Worm (Caenorhabditis elegans): ENCODE results near the gene ins-11.

Gene ins-11

ce11 chrII:5582309-5582708, 25.8 kb downstream of the ins-11 start, which contains the start of gene T25E4.2:
Gene T25E4.2, minus strand, starts transcription at chrII:5582409.
- TF ChIP-seq ama-1 (optimal IDR thresholded peaks at IDR 0.05) (no peak), hpl-2 (GFP tag; optimal IDR thresholded peaks at IDR 0.05) (no peak), pqm-1 (tag; optimal IDR thresholded peaks at IDR 0.05) (no peak)

ce11 chrII:5585788-5586187, 29.3 kb downstream of the ins-11 start, which contains the start of gene lys-8:
Gene lys-8, plus strand, starts transcription at chrII:5586178.
- TF ChIP-seq efl-1 (optimal IDR thresholded peaks at IDR 0.05) (no peak), efl-1 (GFP tag; optimal IDR thresholded peaks at IDR 0.05 in 1 of 2) (no peak), nhr-11 (tag; optimal IDR thresholded peaks at IDR 0.05) (no peak), sup-37 (GFP tag; optimal IDR thresholded peaks at IDR 0.05) (no peak), lir-3 (tag; optimal IDR thresholded peaks at IDR 0.05; ENCODE audit: poor library complexity) (no peak), hpl-2 (GFP tag; optimal IDR thresholded peaks at IDR 0.05) (no peak), ets-5 (GFP tag; IDR thresholded peaks at IDR 0.05) (no peak), vab-15 (tag; optimal IDR thresholded peaks at IDR 0.05) (no peak), efl-3 (GFP tag; optimal IDR thresholded peaks at IDR 0.05) (no peak), C34B4.2 (tag; optimal IDR thresholded peaks at IDR 0.05) (no peak), lin-14 (GFP tag; optimal IDR thresholded peaks at IDR 0.05) (peak; percentile 35), nhr-20 (tag; optimal IDR thresholded peaks at IDR 0.05) (peak; percentile 28), ceh-82 (tag; optimal IDR thresholded peaks at IDR 0.05) (no peak), lin-35 (GFP tag; optimal IDR thresholded peaks at IDR 0.05) (peak in 1 of 2 experiments; percentile 25), elt-2 (tag; optimal IDR thresholded peaks at IDR 0.05) (peak; percentile 99), C16A3.4 (tag; optimal IDR thresholded peaks at IDR 0.05) (no peak), mep-1 (tag; optimal IDR thresholded peaks at IDR 0.05) (no peak), nhr-47 (tag; optimal IDR thresholded peaks at IDR 0.05) (no peak), nhr-76 (tag; optimal IDR thresholded peaks at IDR 0.05) (no peak), pqm-1 (tag; optimal IDR thresholded peaks at IDR 0.05) (peak; percentile 92), grh-1 (GFP tag; IDR thresholded peaks at IDR 0.05) (no peak), ztf-4 (tag; optimal IDR thresholded peaks at IDR 0.05) (no peak), jun-1 (tag; optimal IDR thresholded peaks at IDR 0.05) (peak; percentile 13), xbp-1 (tag; optimal IDR thresholded peaks at IDR 0.05) (no peak), snpc-4 (tag; optimal IDR thresholded peaks at IDR 0.05) (no peak), egl-13 (tag; optimal IDR thresholded peaks at IDR 0.05) (no peak), tlp-1 (tag; optimal IDR thresholded peaks at IDR 0.05) (peak; percentile 89)

ce11 chrII:5587794-5588193, 31.3 kb downstream of the ins-11 start:
- TF ChIP-seq pqm-1 (tag; optimal IDR thresholded peaks at IDR 0.05): no peak
- no peak for TF ChIP-seq lin-39 (tag; optimal IDR thresholded peaks at IDR 0.05)
- no peak for TF ChIP-seq C34B4.2 (tag; optimal IDR thresholded peaks at IDR 0.05)
- TF ChIP-seq ceh-63 (GFP tag; optimal IDR thresholded peaks at IDR 0.05): no peak

ce11 chrII:5589690-5590089, 33.2 kb downstream of the ins-11 start, which contains the start of gene C17G10.13:
Gene C17G10.13, minus strand, starts transcription at chrII:5589790.
- TF ChIP-seq lir-3 (tag; optimal IDR thresholded peaks at IDR 0.05; ENCODE audit: poor library complexity): no peak
- no peak for TF ChIP-seq F16B12.6 (tag; optimal IDR thresholded peaks at IDR 0.05)
- TF ChIP-seq zag-1 (tag; optimal IDR thresholded peaks at IDR 0.05): no peak
- no peak for TF ChIP-seq Y116A8C.19 (tag; optimal IDR thresholded peaks at IDR 0.05; ENCODE audit: borderline replicate concordance)
- no peak for TF ChIP-seq unc-62 (GFP tag; optimal IDR thresholded peaks at IDR 0.05)
- no peak for TF ChIP-seq swsn-7 (tag; optimal IDR thresholded peaks at IDR 0.05)
- TF ChIP-seq lsy-2 (tag; optimal IDR thresholded peaks at IDR 0.05): no peak
- no peak for TF ChIP-seq lin-39 (tag; optimal IDR thresholded peaks at IDR 0.05)
- no peak for TF ChIP-seq xbp-1 (tag; optimal IDR thresholded peaks at IDR 0.05)
- no peak for TF ChIP-seq ama-1 (optimal IDR thresholded peaks at IDR 0.05)
- no peak for TF ChIP-seq elt-2 (tag; optimal IDR thresholded peaks at IDR 0.05)
- no peak for TF ChIP-seq aly-2 (tag; optimal IDR thresholded peaks at IDR 0.05)
- TF ChIP-seq nhr-11 (tag; optimal IDR thresholded peaks at IDR 0.05): no peak
- TF ChIP-seq fos-1 (tag; optimal IDR thresholded peaks at IDR 0.05): no peak
- no peak for TF ChIP-seq sptf-1 (tag; optimal IDR thresholded peaks at IDR 0.05)
- TF ChIP-seq C34B4.2 (tag; optimal IDR thresholded peaks at IDR 0.05): no peak
- TF ChIP-seq tbx-2 (tag; optimal IDR thresholded peaks at IDR 0.05): no peak
- no peak for TF ChIP-seq pqm-1 (tag; optimal IDR thresholded peaks at IDR 0.05)
- TF ChIP-seq ets-5 (GFP tag; IDR thresholded peaks at IDR 0.05): no peak
- no peak for TF ChIP-seq egl-27 (tag; optimal IDR thresholded peaks at IDR 0.05)

Measured in whole organism, L1 larva.